Worm (Caenorhabditis elegans): ENCODE results near the gene msp-64.
A peak's percentile ranks its signal among the peaks of the same experiment; 100 is the strongest.

- no peak for TF ChIP-seq flt-1 (GFP tag; IDR thresholded peaks at IDR 0.05)
- no peak for TF ChIP-seq med-1 (GFP tag; optimal IDR thresholded peaks at IDR 0.05; ENCODE audit: insufficient read depth)
- 0 out of 2 replicates have a peak, but pooled peaks have one; percentile 14 for TF ChIP-seq klf-2 (GFP tag; conservative IDR thresholded peaks at IDR 0.05)
- TF ChIP-seq ztf-29 (GFP tag; IDR thresholded peaks at IDR 0.05) = no peak
- TF ChIP-seq tab-1 (GFP tag; IDR thresholded peaks at IDR 0.05) = no peak
- no peak for TF ChIP-seq ref-1 (GFP tag; conservative IDR thresholded peaks at IDR 0.05)
- TF ChIP-seq ztf-23 (GFP tag; IDR thresholded peaks at IDR 0.05) = peak; percentile 79; the same call in 1 of the 2 replicates
- peak; percentile 83 for TF ChIP-seq cog-1 (tag; optimal IDR thresholded peaks at IDR 0.05)
- no peak for TF ChIP-seq T22C8.4 (GFP tag; IDR thresholded peaks at IDR 0.05)
Measured at ce11 chrII:5836153-5836719, 26.1 kb upstream of the msp-64 start, which contains the start of gene fzo-1.
